Worm (Caenorhabditis elegans) whole organism, early embryonic: Measurements from ENCODE around the gene sek-1.

Experiments
- B0310.2 ChIP-seq: sonication (generic microtip); optimal IDR thresholded peaks from 2 replicates; lab custom pipeline; 2016; ENCODE audit warnings: mild to moderate bottlenecking, missing genetic modification characterization, missing compliant biosample characterization
- aly-1 ChIP-seq: sonication (generic microtip); optimal IDR thresholded peaks from 2 replicates; lab custom pipeline; 2016; ENCODE audit warnings: missing genetic modification characterization, missing compliant biosample characterization
- ama-1 ChIP-seq: fragments of 150-350 bp; optimal IDR thresholded peaks from 2 replicates; lab custom pipeline; 2014
- ceh-36 ChIP-seq: sonication (generic microtip); optimal IDR thresholded peaks from 2 replicates; lab custom pipeline; 2016; ENCODE audit warnings: missing genetic modification characterization, inconsistent platforms, missing compliant biosample characterization
- ets-7 ChIP-seq: sonication (generic microtip); optimal IDR thresholded peaks from 2 replicates; lab custom pipeline; 2016; ENCODE audit warnings: missing genotype, missing genetic modification characterization, missing compliant biosample characterization
- hmbx-1 ChIP-seq: sonication (generic microtip); optimal IDR thresholded peaks from 2 replicates; lab custom pipeline; 2016; ENCODE audit warnings: mild to moderate bottlenecking, missing genetic modification characterization, missing compliant biosample characterization
- hmg-4 ChIP-seq: fragments of 200-800 bp; sonication (Bioruptor generic); optimal IDR thresholded peaks from 2 replicates; lab custom pipeline; 2018; ENCODE audit warnings: mild to moderate bottlenecking, missing genetic modification characterization, missing compliant biosample characterization
- hnd-1 ChIP-seq: sonication (generic microtip); optimal IDR thresholded peaks from 2 replicates; lab custom pipeline; 2016; ENCODE audit warnings: missing genetic modification characterization, missing compliant biosample characterization
- pes-1 ChIP-seq: fragments of 200-800 bp; sonication (Bioruptor generic); IDR thresholded peaks from 2 replicates; pipeline ENCODE4 v1.3.6; 2022; ENCODE audit warnings: missing genetic modification reagents, missing genetic modification characterization, missing compliant biosample characterization
- scrt-1 ChIP-seq: fragments of 200-800 bp; sonication (Bioruptor generic); IDR thresholded peaks from 2 replicates; pipeline ENCODE4 v1.3.6; 2022; ENCODE audit warnings: missing genetic modification characterization, missing compliant biosample characterization
- tbx-11 ChIP-seq: fragments of 200-800 bp; sonication (Bioruptor generic); IDR thresholded peaks from 2 replicates; pipeline ENCODE4 v1.3.6; 2022; ENCODE audit warnings: missing genetic modification characterization, missing compliant biosample characterization
- tra-4 ChIP-seq: sonication (generic microtip); optimal IDR thresholded peaks from 2 replicates; lab custom pipeline; 2017; ENCODE audit warnings: missing genetic modification characterization, missing compliant biosample characterization

- TF ChIP-seq hmg-4 (GFP tag; lab: Kevin White, UChicago), result peak; percentile 14
- no peak for TF ChIP-seq tbx-11 (GFP tag; lab: Robert Waterston, UW)
- no peak for TF ChIP-seq hmbx-1 (tag; lab: Kevin White, UChicago)
- TF ChIP-seq scrt-1, result no peak
- TF ChIP-seq ama-1 (lab: Kevin White, UChicago), result peak; percentile 60
- TF ChIP-seq hnd-1 (tag; lab: Kevin White, UChicago), result no peak
- TF ChIP-seq aly-1, result no peak
- TF ChIP-seq tra-4 (tag; lab: Kevin White, UChicago), result no peak
- no peak for TF ChIP-seq ceh-36 (tag; lab: Kevin White, UChicago)
- no peak for TF ChIP-seq pes-1 (GFP tag; lab: Robert Waterston, UW)
- no peak for TF ChIP-seq B0310.2 (tag; lab: Kevin White, UChicago)
- TF ChIP-seq ets-7 (tag; lab: Kevin White, UChicago), result no peak
Observed at ce11 chrX:7825707-7826106, 9.2 kb downstream of the sek-1 start.
